Worm (Caenorhabditis elegans): Measurements from ENCODE around the gene ifb-2.

Gene ifb-2

ce11 chrII:5727707-5728106 is 22.3 kb upstream of the ifb-2 start, which contains the start of gene rab-3:
TSS of gene rab-3 (minus strand) at chrII:5727853.
- TF ChIP-seq sdc-2 (tag; optimal IDR thresholded peaks at IDR 0.05), result no peak
- no peak for TF ChIP-seq ceh-18 (tag; optimal IDR thresholded peaks at IDR 0.05)
- peak; percentile 78 for TF ChIP-seq unc-42 (tag; optimal IDR thresholded peaks at IDR 0.05)
- TF ChIP-seq pax-1 (tag; optimal IDR thresholded peaks at IDR 0.05), result no peak

DNA sequence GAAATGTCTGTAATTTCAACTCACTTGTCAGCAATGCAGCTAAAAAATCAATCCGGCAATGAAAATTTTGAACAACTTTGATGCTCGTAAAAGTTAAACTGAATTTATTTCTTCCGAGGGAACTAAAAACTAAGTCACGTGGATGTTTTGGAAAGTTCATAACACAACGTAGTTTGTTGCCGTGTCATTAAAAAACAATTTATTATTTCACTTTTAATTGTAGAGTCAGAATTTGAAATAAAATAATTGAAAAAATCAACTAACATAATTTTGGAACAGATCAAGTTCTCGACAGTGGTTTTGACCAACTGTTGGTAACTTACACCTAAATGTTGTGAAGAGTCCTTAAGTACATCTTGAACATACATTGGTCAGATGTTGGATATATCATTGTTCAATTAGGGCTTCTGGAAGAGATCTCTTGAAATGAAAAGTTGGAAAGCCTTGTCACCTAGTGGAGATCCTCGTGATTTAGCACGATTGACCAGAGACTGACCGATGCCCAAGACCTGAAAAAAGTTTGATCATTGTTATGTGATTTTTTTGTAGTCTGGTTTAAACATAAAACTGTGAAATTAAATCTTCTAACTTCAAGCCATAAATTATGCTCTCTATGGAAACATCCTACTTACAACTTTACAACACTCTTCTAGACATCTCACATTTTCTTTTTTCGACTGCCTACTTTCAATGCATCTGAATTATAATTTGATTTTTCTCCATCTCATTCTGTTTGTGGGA is 19.5 kb upstream of the ifb-2 start, which contains the start of the genes C18A3.7 and C18A3.11:
C18A3.7 (minus strand) TSS at position 101 of the 741 bp plus-strand sequence.
C18A3.11 (plus strand) TSS at position 691 of the 741 bp plus-strand sequence.
- TF ChIP-seq ceh-19 (GFP tag; optimal IDR thresholded peaks at IDR 0.05) (no peak), elt-4 (tag; optimal IDR thresholded peaks at IDR 0.05) (no peak), K09A11.1 (tag; optimal IDR thresholded peaks at IDR 0.05; ENCODE audit: insufficient read depth) (no peak), nhr-232 (tag; optimal IDR thresholded peaks at IDR 0.05) (no peak), C08G9.2 (tag; optimal IDR thresholded peaks at IDR 0.05) (no peak), ets-4 (tag; optimal IDR thresholded peaks at IDR 0.05) (no peak), ttx-3 (tag; optimal IDR thresholded peaks at IDR 0.05) (no peak), sdc-2 (tag; optimal IDR thresholded peaks at IDR 0.05) (no peak), F13H6.1 (tag; optimal IDR thresholded peaks at IDR 0.05) (no peak), eyg-1 (tag; optimal IDR thresholded peaks at IDR 0.05) (no peak), unc-86 (tag; optimal IDR thresholded peaks at IDR 0.05) (no peak), ceh-30 (tag; optimal IDR thresholded peaks at IDR 0.05) (no peak), ref-2 (tag; optimal IDR thresholded peaks at IDR 0.05) (no peak)

- no peak for TF ChIP-seq F13H6.1 (tag; optimal IDR thresholded peaks at IDR 0.05)
- no peak for TF ChIP-seq ttx-3 (tag; optimal IDR thresholded peaks at IDR 0.05)
- no peak for TF ChIP-seq rnt-1 (tag; optimal IDR thresholded peaks at IDR 0.05)
- TF ChIP-seq ceh-22 (tag; optimal IDR thresholded peaks at IDR 0.05), result no peak
- TF ChIP-seq sox-2 (GFP tag; IDR thresholded peaks at IDR 0.05), result no peak
- TF ChIP-seq Y22D7AL.16 (tag; optimal IDR thresholded peaks at IDR 0.05), result no peak
- TF ChIP-seq ceh-48 (tag; optimal IDR thresholded peaks at IDR 0.05), result no peak
Observed at ce11 chrII:5734883-5735282, 15.1 kb upstream of the ifb-2 start.

DNA sequence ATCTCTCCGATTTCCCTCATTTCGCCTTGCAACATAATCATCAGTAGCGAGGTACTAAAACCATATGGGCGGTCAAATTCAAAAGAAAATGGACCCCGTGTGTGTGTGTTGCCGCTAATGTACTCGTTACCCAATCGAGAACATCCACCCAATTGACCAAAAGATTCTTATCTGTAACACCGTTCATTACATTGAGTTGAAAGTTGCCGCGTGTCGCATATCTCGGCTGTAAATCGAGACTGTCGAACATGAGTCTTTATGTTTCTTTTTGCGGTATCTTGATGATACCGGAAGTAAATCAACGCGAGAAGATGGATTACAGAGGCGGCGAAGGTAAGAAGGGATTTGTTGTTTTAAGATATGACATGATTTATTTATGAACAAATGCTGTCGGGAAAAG is 14.2 kb upstream of the ifb-2 start:
- TF ChIP-seq hlh-13 (GFP tag; optimal IDR thresholded peaks at IDR 0.05) (no peak), pros-1 (tag; optimal IDR thresholded peaks at IDR 0.05) (no peak), ztf-16 (tag; optimal IDR thresholded peaks at IDR 0.05) (no peak), K02D7.2 (tag; optimal IDR thresholded peaks at IDR 0.05) (no peak), zip-5 (tag; optimal IDR thresholded peaks at IDR 0.05) (no peak)

ce11 chrII:5736599-5736998 is 13.4 kb upstream of the ifb-2 start:
- no peak for TF ChIP-seq lin-11 (tag; optimal IDR thresholded peaks at IDR 0.05)
- TF ChIP-seq nhr-11 (tag; optimal IDR thresholded peaks at IDR 0.05), result no peak
- TF ChIP-seq nhr-232 (tag; optimal IDR thresholded peaks at IDR 0.05), result no peak
- TF ChIP-seq pros-1 (tag; optimal IDR thresholded peaks at IDR 0.05), result no peak

DNA sequence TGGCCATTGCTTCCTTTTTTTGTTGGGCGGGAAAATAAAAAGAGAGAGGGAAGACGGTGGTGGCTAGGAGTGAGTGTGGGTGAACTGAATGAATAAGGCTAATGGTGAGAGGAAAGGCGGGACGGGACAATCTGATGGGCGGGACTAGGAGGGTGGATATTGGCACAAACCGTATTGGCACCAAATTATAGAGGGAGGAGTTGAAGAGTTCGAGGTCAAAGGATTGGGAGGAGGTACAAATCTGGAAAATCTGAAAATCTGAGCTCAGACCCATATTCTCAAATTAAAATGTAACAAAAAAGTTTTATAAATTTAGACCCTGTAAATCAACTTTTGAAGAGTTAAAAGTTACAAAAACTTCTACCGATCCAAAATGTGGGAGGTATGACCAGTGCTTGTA is 11.2 kb upstream of the ifb-2 start, which contains the start of gene hlh-14:
hlh-14 (minus strand) TSS at position 101 of the 400 bp plus-strand sequence.
- no peak for TF ChIP-seq C38D4.7 (GFP tag; optimal IDR thresholded peaks at IDR 0.05)
- TF ChIP-seq F13H6.1 (tag; optimal IDR thresholded peaks at IDR 0.05), result no peak
- TF ChIP-seq dmd-4 (tag; optimal IDR thresholded peaks at IDR 0.05; ENCODE audit: borderline replicate concordance), result no peak
- TF ChIP-seq ama-1 (optimal IDR thresholded peaks at IDR 0.05), result no peak
- no peak for TF ChIP-seq elt-4 (tag; optimal IDR thresholded peaks at IDR 0.05)
- TF ChIP-seq hlh-15 (tag; optimal IDR thresholded peaks at IDR 0.05), result no peak
- TF ChIP-seq fax-1 (tag; optimal IDR thresholded peaks at IDR 0.05), result no peak
- TF ChIP-seq unc-55 (GFP tag; optimal IDR thresholded peaks at IDR 0.05), result no peak
- no peak for TF ChIP-seq ahr-1 (tag; optimal IDR thresholded peaks at IDR 0.05)
- no peak for TF ChIP-seq unc-42 (tag; optimal IDR thresholded peaks at IDR 0.05)
- no peak for TF ChIP-seq eyg-1 (tag; optimal IDR thresholded peaks at IDR 0.05)
- TF ChIP-seq ceh-24 (tag; optimal IDR thresholded peaks at IDR 0.05), result no peak
